Fruit fly (Drosophila melanogaster) whole organism, adult: ENCODE measurements around the gene CG33557.

Source experiments
- CG11617 ChIP-seq: fragments of 200-800 bp; sonication (Bioruptor generic); optimal IDR thresholded peaks from 2 replicates; lab custom pipeline; 2017; ENCODE audit warnings: mild to moderate bottlenecking, missing biosample characterization, missing genetic modification reagents, missing genetic modification characterization
- CG12768 ChIP-seq: fragments of 200-800 bp; sonication (Bioruptor generic); optimal IDR thresholded peaks from 2 replicates; lab custom pipeline; 2017; ENCODE audit warnings: missing biosample characterization, missing genetic modification characterization, mild to moderate bottlenecking, moderate library complexity, missing genetic modification reagents
- CG14711 ChIP-seq: fragments of 200-800 bp; sonication (Bioruptor generic); optimal IDR thresholded peaks from 2 replicates; lab custom pipeline; 2018; ENCODE audit warnings: missing biosample characterization, mild to moderate bottlenecking, missing genetic modification characterization, moderate library complexity
- CG1620 ChIP-seq: fragments of 200-800 bp; sonication (Bioruptor generic); optimal IDR thresholded peaks from 2 replicates; lab custom pipeline; 2016; ENCODE audit warnings: missing biosample characterization, missing genetic modification characterization
- CG33017 ChIP-seq: fragments of 200-800 bp; sonication (Bioruptor generic); optimal IDR thresholded peaks from 2 replicates; lab custom pipeline; 2018; ENCODE audit warnings: missing biosample characterization, mild to moderate bottlenecking, missing genetic modification characterization, moderate library complexity
- CG5204 ChIP-seq: fragments of 200-800 bp; sonication (Bioruptor generic); optimal IDR thresholded peaks from 2 replicates; lab custom pipeline; 2016; ENCODE audit warnings: missing biosample characterization, missing genetic modification characterization
- CG7045 ChIP-seq: fragments of 200-800 bp; sonication (Bioruptor generic); optimal IDR thresholded peaks from 2 replicates; lab custom pipeline; 2017; ENCODE audit warnings: missing biosample characterization, mild to moderate bottlenecking, missing genetic modification characterization
- CG7101 ChIP-seq: fragments of 200-800 bp; sonication (Bioruptor generic); optimal IDR thresholded peaks from 2 replicates; lab custom pipeline; 2018; ENCODE audit warnings: missing biosample characterization, mild to moderate bottlenecking, missing genetic modification characterization, moderate library complexity
- Clk ChIP-seq: fragments of 200-800 bp; sonication (Bioruptor generic); optimal IDR thresholded peaks from 2 replicates; lab custom pipeline; 2017; ENCODE audit warnings: missing biosample characterization, missing genetic modification characterization
- Crg-1 ChIP-seq: fragments of 200-800 bp; sonication (Bioruptor generic); optimal IDR thresholded peaks from 2 replicates; lab custom pipeline; 2016; ENCODE audit warnings: missing biosample characterization, missing genetic modification characterization
- Hr96 ChIP-seq: fragments of 200-800 bp; sonication (Bioruptor generic); optimal IDR thresholded peaks from 2 replicates; lab custom pipeline; 2016; ENCODE audit warnings: missing biosample characterization, missing genetic modification characterization
- Mnt ChIP-seq: fragments of 200-800 bp; sonication (Bioruptor generic); optimal IDR thresholded peaks from 2 replicates; lab custom pipeline; 2016; ENCODE audit warnings: missing biosample characterization, mild to moderate bottlenecking, missing genetic modification characterization
- bab1 ChIP-seq: fragments of 200-800 bp; sonication (Bioruptor generic); optimal IDR thresholded peaks from 3 replicates; lab custom pipeline; 2019; ENCODE audit warnings: missing biosample characterization, mild to moderate bottlenecking, missing genetic modification characterization, moderate library complexity
- cic ChIP-seq: fragments of 200-800 bp; sonication (Bioruptor generic); optimal IDR thresholded peaks from 2 replicates; lab custom pipeline; 2017; ENCODE audit warnings: missing biosample characterization, mild to moderate bottlenecking, missing genetic modification characterization, moderate library complexity
- cnc ChIP-seq, 2 experiments: fragments of >200 bp; optimal IDR thresholded peaks; 2 replicates each; lab custom pipeline; 2017
- kay ChIP-seq: fragments of 200-800 bp; sonication (Bioruptor generic); peaks from one replicate; lab custom pipeline; 2016; ENCODE audit warnings: missing biosample characterization, missing genetic modification characterization, borderline replicate concordance
- ovo ChIP-seq: fragments of 200-800 bp; sonication (Bioruptor generic); optimal IDR thresholded peaks from 2 replicates; lab custom pipeline; 2016; ENCODE audit warnings: missing biosample characterization, missing genetic modification characterization
- pad ChIP-seq: fragments of 200-800 bp; sonication (Bioruptor generic); optimal IDR thresholded peaks from 3 replicates; lab custom pipeline; 2017; ENCODE audit warnings: missing biosample characterization, missing genetic modification characterization, mild to moderate bottlenecking, moderate library complexity, missing genetic modification reagents
- tj ChIP-seq: fragments of 200-800 bp; sonication (Bioruptor generic); optimal IDR thresholded peaks from 3 replicates; lab custom pipeline; 2017; ENCODE audit warnings: missing biosample characterization, mild to moderate bottlenecking, missing genetic modification characterization, moderate library complexity
- toe ChIP-seq: fragments of 200-800 bp; sonication (Bioruptor generic); optimal IDR thresholded peaks from 2 replicates; lab custom pipeline; 2016; ENCODE audit warnings: missing biosample characterization, missing genetic modification characterization

The CG33557 gene

DNA sequence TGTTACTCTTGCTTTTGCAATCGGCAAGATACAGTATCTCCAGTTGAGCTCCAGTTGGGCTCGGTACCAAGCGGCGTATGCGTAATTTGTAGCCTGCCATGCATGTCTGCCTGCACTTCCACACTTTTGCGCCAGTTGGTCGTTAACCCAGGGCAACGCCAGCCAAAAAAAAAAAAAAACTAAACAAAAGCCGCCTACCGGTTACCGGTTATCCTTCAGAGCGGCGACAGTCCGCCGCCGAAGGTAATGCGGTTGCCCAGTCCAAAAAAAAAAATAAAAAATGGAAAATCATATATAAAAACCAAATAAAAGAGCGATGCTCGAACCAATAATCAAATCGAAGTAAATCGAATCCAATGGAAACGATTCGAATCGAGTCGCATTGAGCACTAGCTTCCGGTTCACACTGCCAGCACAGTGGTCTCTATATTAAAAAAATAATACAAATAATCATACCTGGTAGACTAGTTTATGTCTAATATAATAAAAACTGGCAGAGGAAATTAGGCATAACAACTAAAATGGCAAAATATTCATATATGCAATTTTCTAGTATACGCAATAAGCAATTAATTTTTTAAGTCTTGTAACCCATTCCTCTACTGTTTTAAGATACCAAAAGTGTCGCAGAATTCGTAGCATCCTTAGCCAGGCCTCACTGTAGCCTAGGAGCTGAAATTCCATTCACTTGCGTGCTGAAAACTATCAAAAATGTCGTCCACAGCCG is 21.5 kb upstream of the CG33557 start:
- TF ChIP-seq CG7045 (GFP tag; lab: Kevin White, UChicago) (no peak), bab1 (GFP tag; lab: Kevin White, UChicago) (no peak), CG12768 (no peak), ovo (no peak), CG11617 (GFP tag; lab: Kevin White, UChicago) (no peak)

DNA sequence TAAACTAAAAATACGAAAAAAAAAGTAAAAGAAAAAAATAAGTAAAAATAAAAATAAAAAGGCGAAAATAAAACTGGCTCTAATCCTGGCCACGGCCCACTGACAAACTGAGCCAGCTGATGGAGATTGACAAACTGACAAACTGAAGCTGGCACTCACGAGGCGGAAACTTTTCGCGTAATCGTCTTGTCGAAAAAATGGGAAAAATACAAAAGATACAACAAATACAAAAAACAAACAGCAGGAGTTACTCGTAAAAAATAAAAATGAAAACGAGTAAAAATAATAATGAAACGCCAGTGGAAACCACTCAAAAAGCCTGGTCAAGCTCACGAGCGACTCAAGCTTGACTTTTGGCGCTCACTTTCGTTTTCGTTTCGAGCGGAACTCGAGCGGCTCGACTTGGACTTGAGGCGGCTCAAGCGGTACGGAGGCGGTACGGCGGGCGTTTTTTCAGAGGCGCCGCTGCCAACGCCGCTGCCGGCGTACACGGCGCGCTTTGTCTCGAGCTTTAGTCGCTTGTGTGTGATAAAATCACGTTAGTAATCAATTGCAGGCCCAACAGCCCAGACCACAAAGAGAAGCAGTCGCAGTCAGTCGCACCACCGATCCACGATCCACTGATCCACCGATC is 19.7 kb upstream of the CG33557 start, which contains the start of gene CG32694:
Gene CG32694 (plus strand): TSS at position 537 of the 634 bp plus-strand sequence.
- TF ChIP-seq Hr96 (no peak), CG5204 (GFP tag; lab: Kevin White, UChicago) (no peak), CG14711 (tag; lab: Kevin White, UChicago) (no peak), kay (GFP tag; lab: Kevin White, UChicago) (no peak), pad (no peak)

DNA sequence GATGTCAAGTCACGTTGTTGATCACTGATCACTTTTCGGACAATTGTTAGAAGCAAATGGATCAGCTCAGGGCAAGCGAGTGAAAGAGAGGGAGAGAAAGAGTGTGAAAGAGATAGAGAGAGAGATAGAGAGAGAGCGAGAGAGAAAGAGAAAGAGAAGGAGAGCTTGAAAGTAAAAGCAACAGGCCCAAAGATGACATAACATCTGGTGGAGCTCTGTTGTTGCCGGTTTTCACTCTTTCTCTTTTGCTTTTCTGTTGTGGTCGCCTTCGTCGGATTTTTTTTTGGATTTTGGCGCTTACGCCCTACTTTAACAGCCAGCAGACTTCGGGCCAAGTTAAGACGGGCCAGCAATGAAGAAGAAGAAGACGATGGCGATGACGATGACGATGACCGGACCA is 18.0 kb upstream of the CG33557 start:
- TF ChIP-seq toe (GFP tag; lab: Kevin White, UChicago) (no peak), Crg-1 (GFP tag; lab: Kevin White, UChicago) (no peak), CG12768 (no peak), Hr96 (no peak), tj (GFP tag; lab: Kevin White, UChicago) (no peak), CG14711 (tag; lab: Kevin White, UChicago) (no peak), ovo (no peak), kay (GFP tag; lab: Kevin White, UChicago) (no peak), CG1620 (no peak), Mnt (GFP tag; lab: Kevin White, UChicago) (no peak), CG7045 (GFP tag; lab: Kevin White, UChicago) (no peak), CG11617 (GFP tag; lab: Kevin White, UChicago) (no peak), pad (no peak), bab1 (GFP tag; lab: Kevin White, UChicago) (no peak), Clk (no peak), cic (GFP tag; lab: Kevin White, UChicago) (no peak)

DNA sequence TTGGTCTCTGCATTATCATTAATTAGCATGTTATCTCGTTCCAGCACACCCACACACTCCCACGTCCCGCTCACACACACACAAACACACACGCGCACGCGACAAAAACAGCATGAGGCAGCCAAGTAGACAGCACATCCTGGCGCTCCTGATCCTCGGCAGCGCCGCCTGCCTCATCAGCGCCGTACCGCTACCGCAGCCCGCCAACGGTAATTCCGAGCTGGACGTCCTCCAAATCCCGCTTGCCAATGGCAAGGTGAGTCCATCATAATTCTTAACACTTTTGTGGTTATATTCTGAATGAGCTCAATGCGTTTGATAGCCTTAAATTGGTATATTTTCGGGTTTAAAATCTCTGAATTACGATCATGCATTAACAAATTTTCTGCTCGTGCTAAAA is 16.1 kb upstream of the CG33557 start:
- TF ChIP-seq cic (GFP tag; lab: Kevin White, UChicago) (no peak), Clk (no peak), ovo (no peak), CG14711 (tag; lab: Kevin White, UChicago) (no peak), tj (GFP tag; lab: Kevin White, UChicago) (no peak), CG33017 (no peak), CG1620 (no peak), Hr96 (no peak), cnc (optimal IDR thresholded peaks at IDR 0.05; lab: Kevin White, UChicago) (no peak), CG5204 (GFP tag; lab: Kevin White, UChicago) (no peak), CG7045 (GFP tag; lab: Kevin White, UChicago) (no peak), toe (GFP tag; lab: Kevin White, UChicago) (no peak), kay (GFP tag; lab: Kevin White, UChicago) (no peak), CG7101 (tag; lab: Kevin White, UChicago) (no peak), pad (no peak)

DNA sequence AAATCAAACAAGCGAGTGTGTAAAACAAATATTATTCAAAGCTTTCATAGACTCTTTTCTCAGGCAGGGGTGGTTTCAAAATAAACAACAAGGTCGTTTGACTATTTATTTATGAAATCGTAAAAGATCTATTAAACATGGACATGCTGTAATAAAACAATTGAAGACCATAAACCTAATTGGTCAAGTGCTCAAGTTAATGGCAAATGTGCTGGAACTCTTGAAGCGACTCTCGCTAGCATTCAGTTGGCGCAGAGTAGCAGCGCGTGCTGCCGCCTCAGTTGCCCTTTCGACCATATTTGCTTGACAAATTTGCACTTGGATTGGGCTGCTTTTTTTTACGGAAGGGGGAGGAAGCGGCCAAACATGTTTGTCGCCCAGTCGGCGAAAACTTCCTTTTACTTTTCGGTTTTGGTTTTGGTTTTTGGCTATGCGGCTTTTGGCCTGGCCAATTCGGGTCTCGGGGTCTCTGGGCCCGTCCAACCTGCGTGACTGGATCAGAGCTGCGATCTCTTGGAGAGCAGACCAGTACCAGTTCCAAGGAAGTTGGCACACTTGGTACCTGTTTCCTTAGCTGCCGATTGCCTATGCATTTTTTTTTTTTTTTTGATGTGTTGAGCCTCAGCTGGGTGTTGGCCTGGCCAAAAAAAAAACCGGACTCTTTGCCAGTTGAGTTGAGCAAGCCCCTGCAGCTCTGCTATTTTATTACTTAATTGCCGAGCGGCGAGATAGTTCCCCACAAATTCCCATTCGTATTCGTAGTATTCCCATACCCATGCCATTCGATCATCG is 15.4 kb upstream of the CG33557 start:
- TF ChIP-seq tj (GFP tag; lab: Kevin White, UChicago) (no peak), toe (GFP tag; lab: Kevin White, UChicago) (no peak), CG33017 (no peak), ovo (no peak), CG11617 (GFP tag; lab: Kevin White, UChicago) (no peak), CG7045 (GFP tag; lab: Kevin White, UChicago) (no peak), pad (no peak), kay (GFP tag; lab: Kevin White, UChicago) (no peak), CG12768 (no peak), Crg-1 (GFP tag; lab: Kevin White, UChicago) (no peak), Mnt (GFP tag; lab: Kevin White, UChicago) (no peak), cnc (optimal IDR thresholded peaks at IDR 0.05; lab: Kevin White, UChicago) (no peak), CG7101 (tag; lab: Kevin White, UChicago) (no peak), CG1620 (no peak), CG14711 (tag; lab: Kevin White, UChicago) (no peak), Clk (no peak), cic (GFP tag; lab: Kevin White, UChicago) (no peak), CG5204 (GFP tag; lab: Kevin White, UChicago) (no peak), bab1 (GFP tag; lab: Kevin White, UChicago) (no peak)
